2 worm cellular contexts compared by ENCODE assay signal in the genomic region with DNA sequence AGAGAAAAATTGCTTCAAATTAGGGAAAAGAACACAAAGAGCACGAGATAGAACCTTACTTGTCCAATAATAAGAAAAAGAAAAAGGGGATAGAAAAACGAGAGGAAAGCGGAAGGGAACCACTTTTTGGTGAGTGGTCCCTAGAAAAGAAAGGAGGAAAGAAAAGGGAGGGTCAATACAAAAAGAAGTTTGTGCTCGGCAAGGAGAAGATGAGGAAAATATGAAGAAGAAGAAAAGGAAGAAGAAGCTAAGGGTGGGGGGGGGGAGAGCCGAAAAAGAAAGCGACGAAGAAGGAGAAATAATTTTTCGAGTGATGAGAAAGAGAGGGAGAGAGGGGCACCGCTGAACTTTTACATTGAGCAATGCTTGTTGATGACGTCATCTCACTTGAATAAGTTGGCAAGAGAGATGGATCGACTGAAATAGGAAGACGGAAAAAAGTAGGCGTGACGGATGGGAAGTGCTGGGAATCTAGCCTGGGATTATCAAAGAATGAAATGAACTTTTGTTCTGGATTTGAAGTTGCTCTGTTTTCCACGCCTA.
A peak's percentile ranks its signal among the peaks of the same experiment; 100 is the strongest.
TF ChIP-seq lines count a peak whose summit lies in the region.

No protein-coding gene starts in this region.

TF ChIP-seq in whole organism, L1 larva, 84 proteins besides CTCF, POLR2A, EP300 and RAD21 (continued from another document):
- no peak for TF ChIP-seq nhr-28 (tag; optimal IDR thresholded peaks at IDR 0.05; lab: Kevin White, UChicago)
- TF ChIP-seq ceh-8 (GFP tag; optimal IDR thresholded peaks at IDR 0.05; lab: Kevin White, UChicago): peak; percentile 20
- TF ChIP-seq hlh-17 (GFP tag; optimal IDR thresholded peaks at IDR 0.05; lab: Kevin White, UChicago; ENCODE audit: borderline replicate concordance): no peak
- peak; percentile 60 for TF ChIP-seq tbx-2 (tag; optimal IDR thresholded peaks at IDR 0.05; lab: Kevin White, UChicago)
- TF ChIP-seq unc-130 (tag; optimal IDR thresholded peaks at IDR 0.05; lab: Kevin White, UChicago): no peak
- TF ChIP-seq pag-3 (tag; optimal IDR thresholded peaks at IDR 0.05; lab: Kevin White, UChicago; ENCODE audit: borderline replicate concordance, insufficient read depth): no peak
- TF ChIP-seq unc-30 (tag; optimal IDR thresholded peaks at IDR 0.05; lab: Kevin White, UChicago): no peak
- no peak for TF ChIP-seq egl-27 (tag; optimal IDR thresholded peaks at IDR 0.05; lab: Kevin White, UChicago)
- no peak for TF ChIP-seq unc-62 (GFP tag; optimal IDR thresholded peaks at IDR 0.05; lab: Kevin White, UChicago)
- no peak for TF ChIP-seq nhr-12 (tag; optimal IDR thresholded peaks at IDR 0.05; lab: Kevin White, UChicago)
- TF ChIP-seq ceh-90 (tag; optimal IDR thresholded peaks at IDR 0.05; lab: Kevin White, UChicago): no peak
- TF ChIP-seq nhr-85 (tag; lab: Kevin White, UChicago): no peak
- TF ChIP-seq unc-86 (tag; optimal IDR thresholded peaks at IDR 0.05; lab: Kevin White, UChicago): peak; percentile 74
- TF ChIP-seq zag-1 (tag; optimal IDR thresholded peaks at IDR 0.05; lab: Kevin White, UChicago): no peak
- no peak for TF ChIP-seq rnt-1 (tag; optimal IDR thresholded peaks at IDR 0.05; lab: Kevin White, UChicago)
- TF ChIP-seq unc-98 (GFP tag; IDR thresholded peaks at IDR 0.05; lab: Robert Waterston, UW): no peak
- no peak for TF ChIP-seq irx-1 (tag; optimal IDR thresholded peaks at IDR 0.05; lab: Kevin White, UChicago)
- no peak for TF ChIP-seq ets-5 (GFP tag; IDR thresholded peaks at IDR 0.05; lab: Robert Waterston, UW)
- TF ChIP-seq blmp-1 (tag; optimal IDR thresholded peaks at IDR 0.05; lab: Kevin White, UChicago): no peak
- no peak for TF ChIP-seq aha-1 (tag; optimal IDR thresholded peaks at IDR 0.05; lab: Kevin White, UChicago)
- TF ChIP-seq egl-13 (tag; optimal IDR thresholded peaks at IDR 0.05; lab: Kevin White, UChicago): peak; percentile 52
- TF ChIP-seq lin-39 (tag; optimal IDR thresholded peaks at IDR 0.05; lab: Kevin White, UChicago): no peak
- TF ChIP-seq skn-1 (tag; optimal IDR thresholded peaks at IDR 0.05; lab: Kevin White, UChicago): no peak
- TF ChIP-seq xbp-1 (tag; optimal IDR thresholded peaks at IDR 0.05; lab: Kevin White, UChicago): peak; percentile 28
- no peak for TF ChIP-seq grh-1 (GFP tag; IDR thresholded peaks at IDR 0.05; lab: Robert Waterston, UW)
- no peak for TF ChIP-seq sox-4 (tag; optimal IDR thresholded peaks at IDR 0.05; lab: Kevin White, UChicago)
- TF ChIP-seq tlp-1 (tag; optimal IDR thresholded peaks at IDR 0.05; lab: Kevin White, UChicago): no peak
- TF ChIP-seq C16A3.4 (tag; optimal IDR thresholded peaks at IDR 0.05; lab: Kevin White, UChicago): no peak
- peak; percentile 87 for TF ChIP-seq fkh-10 (GFP tag; optimal IDR thresholded peaks at IDR 0.05; lab: Kevin White, UChicago)
- no peak for TF ChIP-seq hlh-4 (tag; optimal IDR thresholded peaks at IDR 0.05; lab: Kevin White, UChicago)
- TF ChIP-seq lsy-2 (tag; optimal IDR thresholded peaks at IDR 0.05; lab: Kevin White, UChicago): peak; percentile 20 to 44
- no peak for TF ChIP-seq nhr-20 (tag; optimal IDR thresholded peaks at IDR 0.05; lab: Kevin White, UChicago)
- no peak for TF ChIP-seq lir-3 (tag; optimal IDR thresholded peaks at IDR 0.05; lab: Kevin White, UChicago; ENCODE audit: poor library complexity)
- TF ChIP-seq mef-2 (tag; optimal IDR thresholded peaks at IDR 0.05; lab: Kevin White, UChicago): peak; percentile 39
- no peak for TF ChIP-seq nhr-11 (tag; optimal IDR thresholded peaks at IDR 0.05; lab: Kevin White, UChicago)
- TF ChIP-seq dpl-1 (GFP tag; optimal IDR thresholded peaks at IDR 0.05; lab: Kevin White, UChicago): no peak
- TF ChIP-seq fkh-8 (tag; optimal IDR thresholded peaks at IDR 0.05; lab: Kevin White, UChicago): peak; percentile 50
- no peak for TF ChIP-seq nhr-237 (tag; optimal IDR thresholded peaks at IDR 0.05; lab: Kevin White, UChicago)
- TF ChIP-seq lin-35 (GFP tag; optimal IDR thresholded peaks at IDR 0.05; lab: Kevin White, UChicago): peak in 1 of 2 experiments; percentile 16
- TF ChIP-seq snpc-4 (tag; optimal IDR thresholded peaks at IDR 0.05; lab: Kevin White, UChicago): no peak
- TF ChIP-seq efl-3 (GFP tag; optimal IDR thresholded peaks at IDR 0.05; lab: Kevin White, UChicago): no peak
- no peak for TF ChIP-seq hpl-2 (GFP tag; optimal IDR thresholded peaks at IDR 0.05; lab: Kevin White, UChicago)
- TF ChIP-seq isw-1 (GFP tag; IDR thresholded peaks at IDR 0.05; lab: Robert Waterston, UW): peak; percentile 22; the same call in 1 of the 2 replicates
- no peak for TF ChIP-seq elt-2 (tag; optimal IDR thresholded peaks at IDR 0.05; lab: Kevin White, UChicago)
- no peak for TF ChIP-seq ztf-11 (tag; optimal IDR thresholded peaks at IDR 0.05; lab: Kevin White, UChicago)
- TF ChIP-seq mab-9 (GFP tag; IDR thresholded peaks at IDR 0.05; lab: Robert Waterston, UW): no peak
- TF ChIP-seq F16B12.6 (tag; optimal IDR thresholded peaks at IDR 0.05; lab: Kevin White, UChicago): no peak
- no peak for TF ChIP-seq lin-15B (tag; optimal IDR thresholded peaks at IDR 0.05; lab: Kevin White, UChicago)
- no peak for TF ChIP-seq nhr-90 (tag; optimal IDR thresholded peaks at IDR 0.05; lab: Kevin White, UChicago; ENCODE audit: poor library complexity)
- peak; percentile 19 for TF ChIP-seq mep-1 (tag; optimal IDR thresholded peaks at IDR 0.05; lab: Kevin White, UChicago)
- no peak for TF ChIP-seq sptf-1 (tag; optimal IDR thresholded peaks at IDR 0.05; lab: Kevin White, UChicago)
- no peak for TF ChIP-seq mdl-1 (tag; optimal IDR thresholded peaks at IDR 0.05; lab: Kevin White, UChicago)
TF ChIP-seq in whole organism, L1 larva: peak in this region for 20.

TF ChIP-seq in whole organism, L2 larva, 48 proteins besides CTCF, POLR2A, EP300 and RAD21 (continued from another document):
- TF ChIP-seq skn-1 (tag; optimal IDR thresholded peaks at IDR 0.05; lab: Kevin White, UChicago): no peak
- peak; percentile 7 for TF ChIP-seq fos-1 (tag; optimal IDR thresholded peaks at IDR 0.05; lab: Kevin White, UChicago)
- TF ChIP-seq C34F6.9 (tag; optimal IDR thresholded peaks at IDR 0.05; lab: Kevin White, UChicago): peak; percentile 56
- no peak for TF ChIP-seq nhr-237 (tag; optimal IDR thresholded peaks at IDR 0.05; lab: Kevin White, UChicago)
- TF ChIP-seq unc-39 (tag; optimal IDR thresholded peaks at IDR 0.05; lab: Kevin White, UChicago): no peak
- TF ChIP-seq ceh-82 (tag; optimal IDR thresholded peaks at IDR 0.05; lab: Kevin White, UChicago): no peak
- no peak for TF ChIP-seq lin-13 (GFP tag; optimal IDR thresholded peaks at IDR 0.05; lab: Kevin White, UChicago)
- TF ChIP-seq F13H6.1 (tag; optimal IDR thresholded peaks at IDR 0.05; lab: Kevin White, UChicago): peak; percentile 73
- peak; percentile 60 for TF ChIP-seq crh-2 (tag; optimal IDR thresholded peaks at IDR 0.05; lab: Kevin White, UChicago)
- peak; percentile 25 to 33 for TF ChIP-seq mdl-1 (tag; optimal IDR thresholded peaks at IDR 0.05; lab: Kevin White, UChicago)
- peak; percentile 44 for TF ChIP-seq snpc-4 (tag; optimal IDR thresholded peaks at IDR 0.05; lab: Kevin White, UChicago)
- no peak for TF ChIP-seq ztf-11 (tag; optimal IDR thresholded peaks at IDR 0.05; lab: Kevin White, UChicago)
- TF ChIP-seq unc-55 (GFP tag; optimal IDR thresholded peaks at IDR 0.05; lab: Kevin White, UChicago): peak; percentile 91
- TF ChIP-seq alr-1 (tag; optimal IDR thresholded peaks at IDR 0.05; lab: Kevin White, UChicago): no peak
